Worm (Caenorhabditis elegans) whole organism, late embryonic: ENCODE results near the gene sipa-1.

ENCODE experiments used
- C08G9.2 ChIP-seq: sonication (generic microtip); optimal IDR thresholded peaks from 2 replicates; lab custom pipeline; 2016; ENCODE audit warnings: mild to moderate bottlenecking, missing genetic modification characterization, moderate library complexity, missing compliant biosample characterization
- ceh-48 ChIP-seq: sonication (generic microtip); optimal IDR thresholded peaks from 2 replicates; lab custom pipeline; 2016; ENCODE audit warnings: missing genetic modification characterization, inconsistent platforms, missing compliant biosample characterization
- fax-1 ChIP-seq: sonication (generic microtip); optimal IDR thresholded peaks from 2 replicates; lab custom pipeline; 2016; ENCODE audit warnings: missing genotype, missing genetic modification characterization, missing compliant biosample characterization
- hlh-30 ChIP-seq: sonication (generic microtip); optimal IDR thresholded peaks from 2 replicates; lab custom pipeline; 2017; ENCODE audit warnings: antibody characterized with exemption, missing genetic modification characterization, missing compliant biosample characterization; ENCODE audit not compliant: insufficient read depth
- nfya-1 ChIP-seq: sonication (generic microtip); optimal IDR thresholded peaks from 2 replicates; lab custom pipeline; 2017; ENCODE audit warnings: missing genetic modification characterization, mild to moderate bottlenecking, missing compliant biosample characterization, antibody characterized with exemption, moderate library complexity
- nhr-232 ChIP-seq: sonication (generic microtip); optimal IDR thresholded peaks from 2 replicates; lab custom pipeline; 2016; ENCODE audit warnings: missing genetic modification characterization, missing compliant biosample characterization
- pag-3 ChIP-seq: sonication (generic microtip); optimal IDR thresholded peaks from 2 replicates; lab custom pipeline; 2016; ENCODE audit warnings: missing compliant biosample characterization, missing genetic modification characterization, borderline replicate concordance
- rnt-1 ChIP-seq: sonication (generic microtip); optimal IDR thresholded peaks from 2 replicates; lab custom pipeline; 2016; ENCODE audit warnings: missing genetic modification characterization, missing compliant biosample characterization

DNA sequence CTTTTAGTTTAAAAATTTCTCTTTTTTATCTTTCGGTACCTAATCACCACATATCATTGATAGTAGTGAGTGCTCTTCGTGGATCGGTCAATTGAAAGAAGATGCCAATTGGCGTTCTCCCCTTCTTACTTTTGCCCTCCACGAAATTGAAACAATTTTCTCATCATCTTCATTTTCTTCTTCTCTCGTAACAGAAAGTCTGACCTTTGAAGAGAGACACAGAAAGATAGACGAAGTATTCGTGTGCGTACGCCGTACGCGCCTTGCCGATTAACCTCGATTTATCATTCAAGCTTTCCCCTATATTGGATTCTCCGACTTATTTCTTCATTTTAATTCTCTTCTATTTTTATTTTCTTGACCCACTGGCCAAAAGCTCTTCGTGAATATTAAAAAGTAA, 40.4 kb upstream of the sipa-1 start:
- TF ChIP-seq hlh-30 (tag; lab: Kevin White, UChicago) (no peak), pag-3 (no peak), rnt-1 (tag; lab: Kevin White, UChicago) (no peak), nfya-1 (tag; lab: Kevin White, UChicago) (no peak), fax-1 (tag; lab: Kevin White, UChicago) (no peak), ceh-48 (tag; lab: Kevin White, UChicago) (no peak), C08G9.2 (tag; lab: Kevin White, UChicago) (no peak), nhr-232 (tag; lab: Kevin White, UChicago) (no peak)
